Fruit fly (Drosophila melanogaster): ENCODE data around the gene RluA-2.

The RluA-2 gene

dm6 chr2L:10526953-10527584 is 50.2 kb downstream of the RluA-2 start, which contains the start of gene Lip4 (continued):
- no peak for TF ChIP-seq HLHmδ (GFP tag; optimal IDR thresholded peaks at IDR 0.05)
- peak; percentile 3 for TF ChIP-seq ac (GFP tag; optimal IDR thresholded peaks at IDR 0.05)
- TF ChIP-seq CG15073 (GFP tag; optimal IDR thresholded peaks at IDR 0.05): peak; percentile 32
- TF ChIP-seq CG31388 (GFP tag; optimal IDR thresholded peaks at IDR 0.05): peak; percentile 31
- peak; percentile 82 for TF ChIP-seq CG14014 (GFP tag; IDR thresholded peaks at IDR 0.05)
- no peak for TF ChIP-seq NC2α (GFP tag; optimal IDR thresholded peaks at IDR 0.05)
- TF ChIP-seq Doc2 (GFP tag; IDR thresholded peaks at IDR 0.05): no peak
- peak; percentile 18 for TF ChIP-seq CG8290 (GFP tag; optimal IDR thresholded peaks at IDR 0.05)
- peak in 1 of 2 experiments; percentile 60 for TF ChIP-seq CG8290 (tag; optimal IDR thresholded peaks at IDR 0.05)
- TF ChIP-seq CG6654 (GFP tag; optimal IDR thresholded peaks at IDR 0.05): no peak
- no peak for TF ChIP-seq Dip2 (GFP tag; IDR thresholded peaks at IDR 0.05)
- no peak; the same call in 1 of the 3 replicates for TF ChIP-seq Dbx (GFP tag; IDR thresholded peaks at IDR 0.05)
- TF ChIP-seq pho (GFP tag; optimal IDR thresholded peaks at IDR 0.05): peak; percentile 34
- TF ChIP-seq ap (GFP tag; IDR thresholded peaks at IDR 0.05): peak; percentile 79
- TF ChIP-seq Mrtf (GFP tag; IDR thresholded peaks at IDR 0.05): peak; percentile 53; the same call in 1 of the 3 replicates
- no peak for TF ChIP-seq CG11398 (GFP tag; optimal IDR thresholded peaks at IDR 0.05)
- TF ChIP-seq Bteb2 (GFP tag; optimal IDR thresholded peaks at IDR 0.05): peak; percentile 67
- TF ChIP-seq bigmax (GFP tag; optimal IDR thresholded peaks at IDR 0.05): no peak
- peak; percentile 82 for TF ChIP-seq CG32767 (GFP tag; IDR thresholded peaks at IDR 0.05)
- TF ChIP-seq cad (GFP tag; optimal IDR thresholded peaks at IDR 0.05): no peak
- TF ChIP-seq Gug (GFP tag; IDR thresholded peaks at IDR 0.05): peak; percentile 24; the same call in 1 of the 4 replicates
- TF ChIP-seq CG31224 (GFP tag; IDR thresholded peaks at IDR 0.05): peak; percentile 46
- peak; percentile 75 for TF ChIP-seq CG12769 (tag; optimal IDR thresholded peaks at IDR 0.05)
- no peak for TF ChIP-seq kay (GFP tag; optimal IDR thresholded peaks at IDR 0.05)
- peak; percentile 49 for TF ChIP-seq trh (GFP tag; optimal IDR thresholded peaks at IDR 0.05)
- TF ChIP-seq CG4424 (GFP tag; optimal IDR thresholded peaks at IDR 0.05): peak; percentile 66
- TF ChIP-seq pb (GFP tag; optimal IDR thresholded peaks at IDR 0.05): no peak
- peak; percentile 41 for TF ChIP-seq CG6683 (GFP tag; optimal IDR thresholded peaks at IDR 0.05)
- no peak for TF ChIP-seq CG16813 (GFP tag; IDR thresholded peaks at IDR 0.05; ENCODE audit: partially characterized antibody)
- peak; percentile 78 for TF ChIP-seq CG6689 (GFP tag; IDR thresholded peaks at IDR 0.05)
- no peak for TF ChIP-seq Hmx (GFP tag; optimal IDR thresholded peaks at IDR 0.05)
- TF ChIP-seq slbo (GFP tag; IDR thresholded peaks at IDR 0.05): peak; percentile 83
- no peak for TF ChIP-seq CG8944 (GFP tag; optimal IDR thresholded peaks at IDR 0.05)
- no peak; the same call in 1 of the 2 replicates for TF ChIP-seq CG11696 (GFP tag; IDR thresholded peaks at IDR 0.05)
- TF ChIP-seq klu (GFP tag; IDR thresholded peaks at IDR 0.05): peak; percentile 43; the same call in 1 of the 2 replicates
- TF ChIP-seq NFAT (GFP tag; IDR thresholded peaks at IDR 0.05): peak; percentile 44; the same call in 1 of the 2 replicates
- peak; percentile 35; the same call in 1 of the 2 replicates for TF ChIP-seq Nf-YA (GFP tag; IDR thresholded peaks at IDR 0.05)
- no peak for TF ChIP-seq HLH4C (GFP tag; IDR thresholded peaks at IDR 0.05; ENCODE audit: partially characterized antibody)

- no peak for TF ChIP-seq NC2β (GFP tag; optimal IDR thresholded peaks at IDR 0.05)
- TF ChIP-seq Pdp1 (GFP tag; optimal IDR thresholded peaks at IDR 0.05): peak in 1 of 2 experiments; percentile 77
- TF ChIP-seq klu (GFP tag; IDR thresholded peaks at IDR 0.05): no peak
- peak; percentile 90 for TF ChIP-seq cwo (GFP tag; optimal IDR thresholded peaks at IDR 0.05)
- peak; percentile 48 for TF ChIP-seq CG15479 (GFP tag; optimal IDR thresholded peaks at IDR 0.05)
- TF ChIP-seq CG2199 (GFP tag; IDR thresholded peaks at IDR 0.05): peak; percentile 71; the same call in 1 of the 3 replicates
- peak in 1 of 2 experiments; percentile 54 for TF ChIP-seq Hr78 (GFP tag; optimal IDR thresholded peaks at IDR 0.05)
- peak; percentile 81 for TF ChIP-seq ftz-f1 (GFP tag; optimal IDR thresholded peaks at IDR 0.05)
- no peak for TF ChIP-seq CG15011 (GFP tag; optimal IDR thresholded peaks at IDR 0.05)
- 0 out of 2 replicates have a peak, but pooled peaks have one; percentile 15 for TF ChIP-seq CG42726 (GFP tag; IDR thresholded peaks at IDR 0.05; ENCODE audit: partially characterized antibody)
- peak; percentile 98 for TF ChIP-seq CG11504 (tag; optimal IDR thresholded peaks at IDR 0.05)
- no peak for TF ChIP-seq CG15696 (tag; optimal IDR thresholded peaks at IDR 0.05)
- TF ChIP-seq CG34376 (GFP tag; optimal IDR thresholded peaks at IDR 0.05): peak; percentile 83
- 0 out of 2 replicates have a peak, but pooled peaks have one; percentile 22 for TF ChIP-seq Awh (GFP tag; IDR thresholded peaks at IDR 0.05)
- peak; percentile 97 for TF ChIP-seq sug (tag; optimal IDR thresholded peaks at IDR 0.05)
Measured at dm6 chr2L:10528984-10529383, 52.1 kb downstream of the RluA-2 start.
